Worm (Caenorhabditis elegans) whole organism, late embryonic: ENCODE results near the gene sop-2.

Experiments
- K02D7.2 ChIP-seq: sonication (generic microtip); optimal IDR thresholded peaks from 2 replicates; lab custom pipeline; 2017; ENCODE audit warnings: mild to moderate bottlenecking, missing genetic modification characterization, missing compliant biosample characterization
- ama-1 ChIP-seq: fragments of 150-350 bp; optimal IDR thresholded peaks from 2 replicates; lab custom pipeline; 2014
- ceh-6 ChIP-seq: fragments of 200-800 bp; sonication (Bioruptor generic); optimal IDR thresholded peaks from 2 replicates; lab custom pipeline; 2018; ENCODE audit warnings: mild to moderate bottlenecking, missing genetic modification characterization, missing compliant biosample characterization
- dve-1 ChIP-seq: sonication (generic microtip); optimal IDR thresholded peaks from 2 replicates; lab custom pipeline; 2017; ENCODE audit warnings: antibody characterized with exemption, mild to moderate bottlenecking, missing genetic modification characterization, missing compliant biosample characterization
- ets-4 ChIP-seq: sonication (generic microtip); optimal IDR thresholded peaks from 2 replicates; lab custom pipeline; 2016; ENCODE audit warnings: missing genetic modification characterization, missing compliant biosample characterization
- fkh-10 ChIP-seq: fragments of 150-350 bp; optimal IDR thresholded peaks from 2 replicates; lab custom pipeline; 2014; ENCODE audit warnings: missing biosample characterization, missing genetic modification reagents, missing genetic modification characterization
- lin-11 ChIP-seq: fragments of 200-800 bp; sonication (Bioruptor generic); optimal IDR thresholded peaks from 2 replicates; lab custom pipeline; 2018; ENCODE audit warnings: mild to moderate bottlenecking, missing genetic modification characterization, missing compliant biosample characterization
- madf-2 ChIP-seq: sonication (generic microtip); optimal IDR thresholded peaks from 2 replicates; lab custom pipeline; 2017; ENCODE audit warnings: missing genetic modification characterization, missing compliant biosample characterization
- pha-4 ChIP-seq: fragments of 150-350 bp; optimal IDR thresholded peaks from 2 replicates; lab custom pipeline; 2018; ENCODE audit warnings: missing biosample characterization, missing genetic modification reagents, missing genetic modification characterization
- pros-1 ChIP-seq: fragments of 150-350 bp; optimal IDR thresholded peaks from 2 replicates; lab custom pipeline; 2014; ENCODE audit warnings: missing biosample characterization, missing genetic modification reagents, missing genetic modification characterization
- sox-4 ChIP-seq: sonication (generic microtip); optimal IDR thresholded peaks from 2 replicates; lab custom pipeline; 2017; ENCODE audit warnings: mild to moderate bottlenecking, missing genetic modification characterization, inconsistent platforms, missing compliant biosample characterization
- unc-86 ChIP-seq: sonication (generic microtip); optimal IDR thresholded peaks from 2 replicates; lab custom pipeline; 2016; ENCODE audit warnings: missing genetic modification characterization, missing compliant biosample characterization

- no peak for TF ChIP-seq sox-4
- no peak for TF ChIP-seq pha-4 (tag; lab: Kevin White, UChicago)
- TF ChIP-seq lin-11 (tag; lab: Kevin White, UChicago), result no peak
- no peak for TF ChIP-seq ceh-6 (GFP tag; lab: Kevin White, UChicago)
- no peak for TF ChIP-seq fkh-10 (GFP tag; lab: Kevin White, UChicago)
- no peak for TF ChIP-seq K02D7.2 (tag; lab: Kevin White, UChicago)
- TF ChIP-seq dve-1 (tag; lab: Kevin White, UChicago), result no peak
- no peak for TF ChIP-seq unc-86 (tag; lab: Kevin White, UChicago)
- no peak for TF ChIP-seq madf-2 (tag; lab: Kevin White, UChicago)
- TF ChIP-seq ama-1 (lab: Kevin White, UChicago), result no peak
- no peak for TF ChIP-seq ets-4 (tag; lab: Kevin White, UChicago)
- no peak for TF ChIP-seq pros-1 (tag; lab: Kevin White, UChicago)
Observed at ce11 chrII:12373921-12374320, 34.2 kb downstream of the sop-2 start.
